Worm (Caenorhabditis elegans) whole organism, L3 larva: ENCODE measurements around the gene C34D10.1.

Experiments
- R02D3.7 ChIP-seq: fragments of 150-350 bp; optimal IDR thresholded peaks from 2 replicates; lab custom pipeline; 2014; ENCODE audit warnings: missing biosample characterization, missing genetic modification characterization
- ZK546.5 ChIP-seq: sonication (generic microtip); optimal IDR thresholded peaks from 2 replicates; lab custom pipeline; 2017; ENCODE audit warnings: missing biosample characterization, missing genetic modification characterization
- ama-1 ChIP-seq: fragments of 150-350 bp; optimal IDR thresholded peaks from 2 replicates; lab custom pipeline; 2018
- ceh-82 ChIP-seq: fragments of 150-350 bp; optimal IDR thresholded peaks from 2 replicates; lab custom pipeline; 2014; ENCODE audit warnings: missing biosample characterization, missing genetic modification characterization
- ceh-9 ChIP-seq: sonication (generic microtip); optimal IDR thresholded peaks from 2 replicates; lab custom pipeline; 2018; ENCODE audit warnings: missing biosample characterization, missing genetic modification characterization
- daf-12 ChIP-seq: fragments of 150-350 bp; optimal IDR thresholded peaks from 2 replicates; lab custom pipeline; 2014; ENCODE audit warnings: missing biosample characterization, missing genetic modification reagents, missing genetic modification characterization
- egl-27 ChIP-seq: sonication (generic microtip); optimal IDR thresholded peaks from 4 replicates; lab custom pipeline; 2017; ENCODE audit warnings: missing biosample characterization, missing genetic modification reagents, missing genetic modification characterization
- egl-5 ChIP-seq: fragments of 150-350 bp; optimal IDR thresholded peaks from 2 replicates; lab custom pipeline; 2017; ENCODE audit warnings: missing biosample characterization, missing genetic modification reagents, missing genetic modification characterization, inconsistent platforms
- elt-1 ChIP-seq: fragments of 150-350 bp; optimal IDR thresholded peaks from 2 replicates; lab custom pipeline; 2014; ENCODE audit warnings: missing biosample characterization, missing genetic modification characterization
- elt-2 ChIP-seq: sonication (generic microtip); optimal IDR thresholded peaks from 2 replicates; lab custom pipeline; 2016; ENCODE audit warnings: missing genetic modification reagents, mild to moderate bottlenecking, missing genetic modification characterization, missing compliant biosample characterization
- eor-1 ChIP-seq, 2 experiments: fragments of 150-350 bp; optimal IDR thresholded peaks; 2 replicates each; lab custom pipeline; 2014 to 2018; ENCODE audit warnings: missing biosample characterization in 2 of 2, missing genetic modification characterization in 2 of 2
- fkh-10 ChIP-seq: sonication (generic microtip); optimal IDR thresholded peaks from 2 replicates; lab custom pipeline; 2017; ENCODE audit warnings: missing biosample characterization, missing genetic modification reagents, missing genetic modification characterization
- fkh-2 ChIP-seq: fragments of 150-350 bp; optimal IDR thresholded peaks from 2 replicates; lab custom pipeline; 2014; ENCODE audit warnings: missing biosample characterization, missing genetic modification reagents, missing genetic modification characterization
- fos-1 ChIP-seq: fragments of 150-350 bp; optimal IDR thresholded peaks from 2 replicates; lab custom pipeline; 2014; ENCODE audit warnings: missing biosample characterization, missing genetic modification characterization
- hmg-11 ChIP-seq: sonication (generic microtip); optimal IDR thresholded peaks from 2 replicates; lab custom pipeline; 2016; ENCODE audit warnings: missing genetic modification characterization, missing compliant biosample characterization
- jun-1 ChIP-seq: fragments of 150-350 bp; optimal IDR thresholded peaks from 2 replicates; lab custom pipeline; 2014; ENCODE audit warnings: missing biosample characterization, missing genetic modification reagents, missing genetic modification characterization
- lin-39 ChIP-seq: fragments of 150-350 bp; optimal IDR thresholded peaks from 2 replicates; lab custom pipeline; 2018; ENCODE audit warnings: missing biosample characterization, missing genetic modification reagents, missing genetic modification characterization
- lsy-12 ChIP-seq: sonication (generic microtip); optimal IDR thresholded peaks from 2 replicates; lab custom pipeline; 2016; ENCODE audit warnings: mild to moderate bottlenecking, missing genetic modification characterization, missing compliant biosample characterization
- mdl-1 ChIP-seq: fragments of 150-350 bp; optimal IDR thresholded peaks from 2 replicates; lab custom pipeline; 2014; ENCODE audit warnings: missing biosample characterization, missing genetic modification characterization
- mml-1 ChIP-seq: fragments of 150-350 bp; sonication (generic microtip); optimal IDR thresholded peaks from 3 replicates; lab custom pipeline; 2014; ENCODE audit warnings: missing biosample characterization, missing genetic modification characterization
- nfya-1 ChIP-seq: sonication (generic microtip); optimal IDR thresholded peaks from 2 replicates; lab custom pipeline; 2017; ENCODE audit warnings: missing genetic modification characterization, mild to moderate bottlenecking, missing compliant biosample characterization, antibody characterized with exemption, moderate library complexity; ENCODE audit not compliant: insufficient read depth
- nhr-12 ChIP-seq: fragments of 150-350 bp; optimal IDR thresholded peaks from 2 replicates; lab custom pipeline; 2014; ENCODE audit warnings: missing biosample characterization, missing genetic modification characterization
- nhr-23 ChIP-seq: fragments of 150-350 bp; optimal IDR thresholded peaks from 2 replicates; lab custom pipeline; 2014; ENCODE audit warnings: missing biosample characterization, missing genetic modification reagents, missing genetic modification characterization
- nhr-237 ChIP-seq: fragments of 150-350 bp; optimal IDR thresholded peaks from 2 replicates; lab custom pipeline; 2014; ENCODE audit warnings: missing biosample characterization, missing genetic modification characterization
- nhr-25 ChIP-seq: sonication (generic microtip); optimal IDR thresholded peaks from 2 replicates; lab custom pipeline; 2017; ENCODE audit warnings: missing biosample characterization, missing genetic modification characterization
- nhr-28 ChIP-seq: fragments of 150-350 bp; optimal IDR thresholded peaks from 2 replicates; lab custom pipeline; 2014; ENCODE audit warnings: missing biosample characterization, missing genetic modification characterization
- nhr-76 ChIP-seq: fragments of 150-350 bp; sonication (generic microtip); optimal IDR thresholded peaks from 5 replicates; lab custom pipeline; 2014; ENCODE audit warnings: missing biosample characterization, missing genetic modification characterization
- nhr-77 ChIP-seq: fragments of 150-350 bp; optimal IDR thresholded peaks from 2 replicates; lab custom pipeline; 2014; ENCODE audit warnings: missing biosample characterization, missing genetic modification characterization
- pha-4 ChIP-seq: fragments of 150-350 bp; optimal IDR thresholded peaks from 2 replicates; lab custom pipeline; 2014; ENCODE audit warnings: missing biosample characterization, missing genetic modification reagents, missing genetic modification characterization
- pqm-1 ChIP-seq: fragments of 150-350 bp; optimal IDR thresholded peaks from 2 replicates; lab custom pipeline; 2017; ENCODE audit warnings: missing biosample characterization, missing genetic modification characterization, inconsistent platforms
- skn-1 ChIP-seq: fragments of 150-350 bp; optimal IDR thresholded peaks from 2 replicates; lab custom pipeline; 2014; ENCODE audit warnings: missing biosample characterization, missing genetic modification characterization
- snpc-4 ChIP-seq: fragments of 150-350 bp; optimal IDR thresholded peaks from 2 replicates; lab custom pipeline; 2014; ENCODE audit warnings: missing biosample characterization, missing genetic modification characterization
- tbx-2 ChIP-seq: sonication (generic microtip); optimal IDR thresholded peaks from 2 replicates; lab custom pipeline; 2016; ENCODE audit warnings: mild to moderate bottlenecking, missing genetic modification characterization, missing compliant biosample characterization
- unc-39 ChIP-seq: sonication (generic microtip); optimal IDR thresholded peaks from 4 replicates; lab custom pipeline; 2017; ENCODE audit warnings: missing biosample characterization, missing genetic modification characterization
- unc-62 ChIP-seq: fragments of 150-350 bp; sonication (generic microtip); optimal IDR thresholded peaks from 4 replicates; lab custom pipeline; 2014; ENCODE audit warnings: missing biosample characterization, missing genetic modification reagents, missing genetic modification characterization

C34D10.1 gene

ce11 chrX:8015889-8016288 is 13.4 kb upstream of the C34D10.1 start:
- TF ChIP-seq fkh-2 (tag; lab: Kevin White, UChicago) = no peak
- TF ChIP-seq unc-39 (tag; lab: Kevin White, UChicago) = no peak
- TF ChIP-seq nhr-237 (tag; lab: Kevin White, UChicago) = no peak
- TF ChIP-seq ceh-82 (tag; lab: Kevin White, UChicago) = no peak
- TF ChIP-seq nfya-1 = peak; percentile 12

- TF ChIP-seq snpc-4 (tag; lab: Kevin White, UChicago) (no peak), nfya-1 (peak; percentile 69), nhr-25 (tag; lab: Kevin White, UChicago) (no peak), pha-4 (tag; lab: Kevin White, UChicago) (peak; percentile 26), fos-1 (tag; lab: Kevin White, UChicago) (no peak), mml-1 (tag; lab: Kevin White, UChicago) (no peak), fkh-10 (GFP tag; lab: Kevin White, UChicago) (peak; percentile 24), tbx-2 (no peak), nhr-28 (tag; lab: Kevin White, UChicago) (no peak), nhr-77 (no peak), nhr-237 (tag; lab: Kevin White, UChicago) (no peak), lin-39 (tag; lab: Kevin White, UChicago) (peak; percentile 76), lsy-12 (tag; lab: Kevin White, UChicago) (peak; percentile 46), hmg-11 (tag; lab: Kevin White, UChicago) (peak; percentile 81), unc-62 (no peak), fkh-2 (tag; lab: Kevin White, UChicago) (no peak), mdl-1 (tag; lab: Kevin White, UChicago) (peak; percentile 4)
Observed at ce11 chrX:8017305-8017704, 12.0 kb upstream of the C34D10.1 start.

DNA sequence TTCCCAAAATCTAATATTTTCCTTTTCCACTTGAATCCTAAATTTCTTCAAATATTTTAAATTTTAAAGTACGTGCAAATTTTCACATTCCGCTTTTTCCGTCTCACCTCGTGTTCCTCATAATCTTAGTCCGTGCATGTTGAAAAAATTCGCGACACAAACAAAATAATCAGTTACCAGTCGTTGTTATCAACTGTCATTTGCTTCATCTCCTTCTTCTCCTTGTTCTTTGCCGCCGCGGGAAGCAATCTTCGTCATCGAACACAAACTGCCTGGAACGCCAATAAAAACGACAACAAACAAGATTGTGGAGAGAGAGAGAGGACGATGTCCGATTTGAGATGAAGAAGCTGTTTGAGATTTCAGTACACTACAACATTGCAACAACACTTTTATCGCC is 11.5 kb upstream of the C34D10.1 start, which contains the start of gene C34D10.5:
TSS of gene C34D10.5 (plus strand) at position 269 of the 400 bp plus-strand sequence.
- TF ChIP-seq egl-5 (tag; lab: Kevin White, UChicago) (no peak), nhr-76 (tag; lab: Kevin White, UChicago) (no peak), unc-39 (tag; lab: Kevin White, UChicago) (no peak), egl-27 (tag; lab: Kevin White, UChicago) (no peak), pqm-1 (tag; lab: Kevin White, UChicago) (peak; percentile 7), nhr-23 (tag; lab: Kevin White, UChicago) (no peak), pha-4 (tag; lab: Kevin White, UChicago) (no peak), ceh-9 (tag; lab: Kevin White, UChicago) (no peak), ama-1 (lab: Kevin White, UChicago) (peak; percentile 48), unc-62 (no peak), skn-1 (tag; lab: Kevin White, UChicago) (no peak), eor-1 (tag; optimal IDR thresholded peaks at IDR 0.05; lab: Kevin White, UChicago) (no peak), ZK546.5 (tag; lab: Kevin White, UChicago) (no peak), nhr-77 (no peak), elt-2 (tag; lab: Kevin White, UChicago) (peak; percentile 60), tbx-2 (no peak), lin-39 (tag; lab: Kevin White, UChicago) (no peak), daf-12 (tag; lab: Kevin White, UChicago) (no peak)

- TF ChIP-seq unc-62 (no peak), pha-4 (tag; lab: Kevin White, UChicago) (peak; percentile 91), elt-1 (tag; lab: Kevin White, UChicago) (no peak), nhr-23 (tag; lab: Kevin White, UChicago) (peak; percentile 7), elt-2 (tag; lab: Kevin White, UChicago) (peak; percentile 24), fkh-2 (tag; lab: Kevin White, UChicago) (no peak), R02D3.7 (tag; lab: Kevin White, UChicago) (no peak), jun-1 (tag; lab: Kevin White, UChicago) (peak; percentile 30), egl-5 (tag; lab: Kevin White, UChicago) (peak; percentile 7), ama-1 (lab: Kevin White, UChicago) (peak; percentile 93), nhr-12 (no peak), nfya-1 (no peak), nhr-25 (tag; lab: Kevin White, UChicago) (peak; percentile 31)
Observed at ce11 chrX:8018441-8018840, 10.8 kb upstream of the C34D10.1 start.
